Worm (Caenorhabditis elegans) whole organism, L1 larva: ENCODE results near the gene folt-2.

Experiments
- ceh-8 ChIP-seq: fragments of 200-800 bp; sonication (Bioruptor generic); optimal IDR thresholded peaks from 2 replicates; lab custom pipeline; 2018; ENCODE audit warnings: mild to moderate bottlenecking, missing genetic modification characterization, moderate library complexity, missing compliant biosample characterization
- elt-2 ChIP-seq: sonication (generic microtip); optimal IDR thresholded peaks from 2 replicates; lab custom pipeline; 2016; ENCODE audit warnings: missing genetic modification characterization, mild to moderate bottlenecking, inconsistent platforms, missing compliant biosample characterization, missing genetic modification reagents
- fkh-10 ChIP-seq: sonication (generic microtip); optimal IDR thresholded peaks from 2 replicates; lab custom pipeline; 2017; ENCODE audit warnings: missing biosample characterization, missing genetic modification reagents, missing genetic modification characterization
- mep-1 ChIP-seq: fragments of 150-350 bp; optimal IDR thresholded peaks from 2 replicates; lab custom pipeline; 2014; ENCODE audit warnings: missing biosample characterization, missing genetic modification characterization
- nhr-71 ChIP-seq: sonication (generic microtip); optimal IDR thresholded peaks from 2 replicates; lab custom pipeline; 2016; ENCODE audit warnings: mild to moderate bottlenecking, missing genetic modification characterization, moderate library complexity, missing compliant biosample characterization
- nhr-77 ChIP-seq: fragments of 150-350 bp; optimal IDR thresholded peaks from 2 replicates; lab custom pipeline; 2014; ENCODE audit warnings: missing biosample characterization, missing genetic modification characterization

- TF ChIP-seq mep-1 (no peak), elt-2 (tag; lab: Kevin White, UChicago) (no peak), fkh-10 (GFP tag; lab: Kevin White, UChicago) (no peak), nhr-71 (tag; lab: Kevin White, UChicago) (no peak), nhr-77 (tag; lab: Kevin White, UChicago) (no peak), ceh-8 (GFP tag; lab: Kevin White, UChicago) (no peak)
Measured at ce11 chrV:2881565-2881964, 6.2 kb upstream of the folt-2 start.
